Fruit fly (Drosophila melanogaster) whole organism, embryonic: ENCODE data around the gene CG32267.
A peak's percentile ranks its signal among the peaks of the same experiment; 100 is the strongest.

Experiments used
- Asciz ChIP-seq: fragments of 200-800 bp; sonication (Bioruptor generic); optimal IDR thresholded peaks from 2 replicates; lab custom pipeline; 2017; ENCODE audit warnings: missing biosample characterization, mild to moderate bottlenecking, missing genetic modification characterization, missing genetic modification reagents
- C15 ChIP-seq: fragments of 200-800 bp; sonication (Bioruptor generic); IDR thresholded peaks from 3 replicates; pipeline ENCODE4 v1.3.6; 2022; ENCODE audit warnings: missing biosample characterization, missing genetic modification characterization
- CG10147 ChIP-seq: fragments of 200-800 bp; sonication (Bioruptor generic); optimal IDR thresholded peaks from 2 replicates; lab custom pipeline; 2019; ENCODE audit warnings: missing biosample characterization, mild to moderate bottlenecking, missing genetic modification characterization, moderate library complexity
- CG10267 ChIP-seq: fragments of 200-800 bp; sonication (Bioruptor generic); optimal IDR thresholded peaks from 2 replicates; lab custom pipeline; 2018; ENCODE audit warnings: missing biosample characterization, mild to moderate bottlenecking, missing genetic modification characterization, moderate library complexity
- CG10654 ChIP-seq: fragments of 200-800 bp; sonication (Bioruptor generic); optimal IDR thresholded peaks from 2 replicates; lab custom pipeline; 2016; ENCODE audit warnings: missing biosample characterization, missing genetic modification characterization
- CG14710 ChIP-seq: fragments of 200-800 bp; sonication (Bioruptor generic); optimal IDR thresholded peaks from 3 replicates; lab custom pipeline; 2019; ENCODE audit warnings: missing biosample characterization, mild to moderate bottlenecking, missing genetic modification characterization, moderate library complexity
- CG1529 ChIP-seq: fragments of 200-800 bp; sonication (Bioruptor generic); optimal IDR thresholded peaks from 3 replicates; lab custom pipeline; 2018; ENCODE audit warnings: missing biosample characterization, missing genetic modification characterization
- CG16813 ChIP-seq: fragments of 200-800 bp; sonication (Bioruptor generic); IDR thresholded peaks from 3 replicates; pipeline ENCODE4 v1.3.6; 2022; ENCODE audit warnings: missing biosample characterization, missing genetic modification characterization; ENCODE audit not compliant: partially characterized antibody
- CG16863 ChIP-seq: fragments of 200-800 bp; sonication (Bioruptor generic); optimal IDR thresholded peaks from 3 replicates; lab custom pipeline; 2016; ENCODE audit warnings: missing biosample characterization, missing genetic modification characterization
- CG2712 ChIP-seq: fragments of 200-800 bp; optimal IDR thresholded peaks from 3 replicates; lab custom pipeline; 2019; ENCODE audit warnings: missing biosample characterization, mild to moderate bottlenecking, missing genetic modification characterization, moderate library complexity
- CG31224 ChIP-seq: fragments of 200-800 bp; sonication (Bioruptor generic); IDR thresholded peaks from 2 replicates; pipeline ENCODE4 v1.3.6; 2022; ENCODE audit warnings: missing biosample characterization, missing genetic modification characterization
- CG3838 ChIP-seq: fragments of 200-800 bp; sonication (Bioruptor generic); optimal IDR thresholded peaks from 3 replicates; lab custom pipeline; 2016; ENCODE audit warnings: missing biosample characterization, missing genetic modification characterization
- CG43689 ChIP-seq: fragments of 200-800 bp; sonication (Bioruptor generic); IDR thresholded peaks from 2 replicates; pipeline ENCODE4 v1.3.6; 2022; ENCODE audit warnings: missing biosample characterization, missing genetic modification characterization
- CG4854 ChIP-seq: fragments of 200-800 bp; sonication (Bioruptor generic); optimal IDR thresholded peaks from 2 replicates; lab custom pipeline; 2016; ENCODE audit warnings: missing biosample characterization, missing genetic modification characterization, inconsistent platforms
- CG5953 ChIP-seq: fragments of 200-800 bp; sonication (Bioruptor generic); IDR thresholded peaks from 2 replicates; pipeline ENCODE4 v1.3.6; 2022; ENCODE audit warnings: missing biosample characterization, missing genetic modification characterization
- CG7556 ChIP-seq: fragments of 200-800 bp; sonication (Bioruptor generic); optimal IDR thresholded peaks from 2 replicates; lab custom pipeline; 2017; ENCODE audit warnings: missing biosample characterization, mild to moderate bottlenecking, missing genetic modification characterization
- CG7963 ChIP-seq: fragments of 200-800 bp; sonication (Bioruptor generic); IDR thresholded peaks from 3 replicates; pipeline ENCODE4 v1.3.6; 2022; ENCODE audit warnings: missing biosample characterization, missing genetic modification characterization; ENCODE audit not compliant: partially characterized antibody
- CG9727 ChIP-seq: fragments of 200-800 bp; sonication (Bioruptor generic); optimal IDR thresholded peaks from 3 replicates; lab custom pipeline; 2017; ENCODE audit warnings: missing biosample characterization, mild to moderate bottlenecking, missing genetic modification characterization
- Dek ChIP-seq: fragments of 200-800 bp; sonication (Bioruptor generic); optimal IDR thresholded peaks from 3 replicates; lab custom pipeline; 2019; ENCODE audit warnings: missing biosample characterization, mild to moderate bottlenecking, missing genetic modification characterization, moderate library complexity
- Dref ChIP-seq: fragments of 200-800 bp; sonication (Bioruptor generic); IDR thresholded peaks from 2 replicates; pipeline ENCODE4 v1.3.6; 2022; ENCODE audit warnings: missing biosample characterization, missing genetic modification characterization
- E2f1 ChIP-seq: fragments of 200-800 bp; sonication (Bioruptor generic); IDR thresholded peaks from 2 replicates; pipeline ENCODE4 v1.3.6; 2022; ENCODE audit warnings: missing biosample characterization, missing genetic modification characterization
- Ets65A ChIP-seq: fragments of 200-800 bp; sonication (Bioruptor generic); peaks from one replicate; lab custom pipeline; 2016; ENCODE audit warnings: missing biosample characterization, missing genetic modification characterization
- Ets97D ChIP-seq: fragments of 200-800 bp; sonication (Bioruptor generic); optimal IDR thresholded peaks from 3 replicates; lab custom pipeline; 2016; ENCODE audit warnings: missing biosample characterization, missing genetic modification characterization
- H2.0 ChIP-seq: fragments of 200-800 bp; sonication (Bioruptor generic); IDR thresholded peaks from 2 replicates; pipeline ENCODE4 v1.3.6; 2022; ENCODE audit warnings: missing biosample characterization, missing genetic modification characterization
- Hmr ChIP-seq: fragments of 200-800 bp; sonication (Bioruptor generic); optimal IDR thresholded peaks from 3 replicates; lab custom pipeline; 2017; ENCODE audit warnings: mild to moderate bottlenecking, missing biosample characterization, missing genetic modification reagents, missing genetic modification characterization
- Hr39 ChIP-seq: fragments of >200 bp; optimal IDR thresholded peaks from 2 replicates; lab custom pipeline; 2017
- Jarid2 ChIP-seq: fragments of 200-800 bp; sonication (Bioruptor generic); optimal IDR thresholded peaks from 3 replicates; lab custom pipeline; 2017; ENCODE audit warnings: mild to moderate bottlenecking, missing biosample characterization, missing genetic modification reagents, missing genetic modification characterization
- Lhr ChIP-seq: fragments of 200-800 bp; sonication (Bioruptor generic); optimal IDR thresholded peaks from 3 replicates; lab custom pipeline; 2017; ENCODE audit warnings: mild to moderate bottlenecking, missing biosample characterization, missing genetic modification reagents, missing genetic modification characterization
- Mes4 ChIP-seq: fragments of 200-800 bp; sonication (Bioruptor generic); optimal IDR thresholded peaks from 2 replicates; lab custom pipeline; 2016; ENCODE audit warnings: missing biosample characterization, missing genetic modification characterization
- Mrtf ChIP-seq: fragments of 200-800 bp; sonication (Bioruptor generic); IDR thresholded peaks from 3 replicates; pipeline ENCODE4 v1.3.6; 2022; ENCODE audit warnings: missing biosample characterization, missing genetic modification characterization
- Opbp ChIP-seq: fragments of 200-800 bp; sonication (Bioruptor generic); IDR thresholded peaks from 3 replicates; pipeline ENCODE4 v1.3.6; 2022; ENCODE audit warnings: missing biosample characterization, missing genetic modification characterization; ENCODE audit not compliant: partially characterized antibody
- PHDP ChIP-seq: fragments of 200-800 bp; sonication (Bioruptor generic); optimal IDR thresholded peaks from 3 replicates; lab custom pipeline; 2018; ENCODE audit warnings: missing biosample characterization, mild to moderate bottlenecking, missing genetic modification characterization, moderate library complexity
- Sin3A ChIP-seq: fragments of >200 bp; optimal IDR thresholded peaks from 2 replicates; lab custom pipeline; 2018
- YL-1 ChIP-seq: fragments of 200-800 bp; sonication (Bioruptor generic); optimal IDR thresholded peaks from 3 replicates; lab custom pipeline; 2017; ENCODE audit warnings: missing biosample characterization, mild to moderate bottlenecking, missing genetic modification characterization
- al ChIP-seq: fragments of 200-800 bp; sonication (Bioruptor generic); IDR thresholded peaks from 2 replicates; pipeline ENCODE4 v1.3.6; 2022; ENCODE audit warnings: missing biosample characterization, missing genetic modification characterization
- amos ChIP-seq: fragments of 200-800 bp; sonication (Bioruptor generic); IDR thresholded peaks from 2 replicates; pipeline ENCODE4 v1.3.6; 2022; ENCODE audit warnings: missing biosample characterization, missing genetic modification characterization; ENCODE audit not compliant: partially characterized antibody
- da ChIP-seq: fragments of 200-800 bp; sonication (Bioruptor generic); optimal IDR thresholded peaks from 2 replicates; lab custom pipeline; 2016; ENCODE audit warnings: missing biosample characterization, missing genetic modification characterization
- dmrt11E ChIP-seq: fragments of 200-800 bp; sonication (Bioruptor generic); optimal IDR thresholded peaks from 3 replicates; lab custom pipeline; 2018; ENCODE audit warnings: missing biosample characterization, mild to moderate bottlenecking, missing genetic modification characterization, moderate library complexity
- dysf ChIP-seq: fragments of 200-800 bp; sonication (Bioruptor generic); IDR thresholded peaks from 3 replicates; pipeline ENCODE4 v1.3.6; 2022; ENCODE audit warnings: missing biosample characterization, missing genetic modification characterization
- ewg ChIP-seq: fragments of 200-800 bp; sonication (Bioruptor generic); optimal IDR thresholded peaks from 3 replicates; lab custom pipeline; 2017; ENCODE audit warnings: mild to moderate bottlenecking, missing biosample characterization, missing genetic modification reagents, missing genetic modification characterization
- eyg ChIP-seq: fragments of 200-800 bp; sonication (Bioruptor generic); optimal IDR thresholded peaks from 3 replicates; lab custom pipeline; 2016; ENCODE audit warnings: missing biosample characterization, missing genetic modification characterization
- jing ChIP-seq: fragments of 200-800 bp; sonication (Bioruptor generic); optimal IDR thresholded peaks from 2 replicates; lab custom pipeline; 2018; ENCODE audit warnings: missing biosample characterization, mild to moderate bottlenecking, missing genetic modification characterization
- luna ChIP-seq: fragments of 200-800 bp; sonication (Bioruptor generic); optimal IDR thresholded peaks from 2 replicates; lab custom pipeline; 2016; ENCODE audit warnings: missing biosample characterization, missing genetic modification characterization
- onecut ChIP-seq: fragments of 200-800 bp; sonication (Bioruptor generic); IDR thresholded peaks from 2 replicates; pipeline ENCODE4 v1.3.6; 2022; ENCODE audit warnings: missing biosample characterization, missing genetic modification characterization
- pfk ChIP-seq: fragments of 200-800 bp; sonication (Bioruptor generic); optimal IDR thresholded peaks from 2 replicates; lab custom pipeline; 2018; ENCODE audit warnings: missing biosample characterization, mild to moderate bottlenecking, missing genetic modification characterization, moderate library complexity
- pho ChIP-seq: fragments of 200-800 bp; sonication (Bioruptor generic); optimal IDR thresholded peaks from 2 replicates; lab custom pipeline; 2016; ENCODE audit warnings: missing biosample characterization, missing genetic modification characterization
- sd ChIP-seq: fragments of 200-800 bp; sonication (Bioruptor generic); optimal IDR thresholded peaks from 3 replicates; lab custom pipeline; 2018; ENCODE audit warnings: missing biosample characterization, mild to moderate bottlenecking, missing genetic modification characterization, moderate library complexity
- sisA ChIP-seq: fragments of 200-800 bp; sonication (Bioruptor generic); IDR thresholded peaks from 2 replicates; pipeline ENCODE4 v1.3.6; 2022; ENCODE audit warnings: missing biosample characterization, missing genetic modification characterization
- sqz ChIP-seq: fragments of 200-800 bp; sonication (Bioruptor generic); optimal IDR thresholded peaks from 3 replicates; lab custom pipeline; 2018; ENCODE audit warnings: missing biosample characterization, mild to moderate bottlenecking, missing genetic modification characterization
- tin ChIP-seq: fragments of 200-800 bp; sonication (Bioruptor generic); optimal IDR thresholded peaks from 3 replicates; lab custom pipeline; 2016; ENCODE audit warnings: missing biosample characterization, missing genetic modification characterization
- trh ChIP-seq: fragments of 200-800 bp; sonication (Bioruptor generic); optimal IDR thresholded peaks from 2 replicates; lab custom pipeline; 2016; ENCODE audit warnings: missing biosample characterization, missing genetic modification characterization
- twi ChIP-seq: fragments of 200-800 bp; optimal IDR thresholded peaks from 2 replicates; lab custom pipeline; 2019; ENCODE audit warnings: missing biosample characterization, mild to moderate bottlenecking, missing genetic modification characterization, moderate library complexity
- wdn ChIP-seq: fragments of 200-800 bp; sonication (Bioruptor generic); IDR thresholded peaks from 2 replicates; pipeline ENCODE4 v1.3.6; 2022; ENCODE audit warnings: missing biosample characterization, missing genetic modification characterization

Gene CG32267

DNA sequence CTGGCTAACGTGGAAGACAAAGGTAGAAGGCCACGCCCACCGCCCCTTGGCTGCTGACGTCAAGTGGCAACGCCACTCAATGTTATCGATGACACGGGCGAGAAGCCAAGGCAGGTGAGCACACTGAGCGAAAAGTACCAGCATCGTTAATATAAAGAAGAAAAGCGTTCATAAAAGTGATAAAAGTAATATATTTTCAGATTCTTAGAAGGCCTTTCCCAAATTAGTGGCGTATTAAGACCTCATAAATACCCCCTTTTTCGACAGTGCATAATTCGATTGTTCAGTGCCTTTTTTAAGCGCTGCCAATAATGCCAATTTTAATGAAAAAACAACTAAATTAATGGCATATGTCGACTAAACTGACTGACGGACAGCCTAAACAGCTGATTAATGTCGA, 22.2 kb downstream of the CG32267 start (continued):
- no peak for TF ChIP-seq Opbp (GFP tag; lab: Robert Waterston, UW)
- no peak for TF ChIP-seq eyg (GFP tag; lab: Kevin White, UChicago)
- TF ChIP-seq CG10267, result no peak
- TF ChIP-seq onecut (GFP tag; lab: Robert Waterston, UW), result no peak
- TF ChIP-seq dysf (GFP tag; lab: Robert Waterston, UW), result no peak
- no peak for TF ChIP-seq Lhr
- TF ChIP-seq Dref (GFP tag; lab: Robert Waterston, UW), result no peak
- TF ChIP-seq YL-1 (GFP tag; lab: Kevin White, UChicago), result no peak
- peak; percentile 39 for TF ChIP-seq CG7556 (GFP tag; lab: Kevin White, UChicago)
- no peak for TF ChIP-seq CG31224 (GFP tag; lab: Robert Waterston, UW)
- peak; percentile 69 for TF ChIP-seq CG9727 (GFP tag; lab: Kevin White, UChicago)
- TF ChIP-seq Sin3A (lab: Kevin White, UChicago), result no peak
- no peak for TF ChIP-seq wdn (GFP tag; lab: Robert Waterston, UW)
- TF ChIP-seq CG2712 (tag; lab: Kevin White, UChicago), result no peak
- TF ChIP-seq tin (GFP tag; lab: Kevin White, UChicago), result no peak
- TF ChIP-seq pfk, result no peak
- peak; percentile 0 for TF ChIP-seq Ets97D (GFP tag; lab: Kevin White, UChicago)
- TF ChIP-seq sd (tag; lab: Kevin White, UChicago), result no peak
- TF ChIP-seq dmrt11E (tag; lab: Kevin White, UChicago), result peak; percentile 44
- TF ChIP-seq pho (GFP tag; lab: Kevin White, UChicago), result no peak
- TF ChIP-seq CG14710, result no peak
- peak; percentile 41 for TF ChIP-seq Hmr (GFP tag; lab: Kevin White, UChicago)
- TF ChIP-seq al (GFP tag; lab: Robert Waterston, UW), result no peak
- TF ChIP-seq CG43689 (GFP tag; lab: Robert Waterston, UW), result no peak
- no peak for TF ChIP-seq CG10147 (GFP tag; lab: Kevin White, UChicago)
- no peak for TF ChIP-seq Ets65A (GFP tag; lab: Kevin White, UChicago)
- TF ChIP-seq CG3838 (GFP tag; lab: Kevin White, UChicago), result no peak
- no peak for TF ChIP-seq da (GFP tag; lab: Kevin White, UChicago)
- TF ChIP-seq ewg (GFP tag; lab: Kevin White, UChicago), result peak; percentile 8
- no peak for TF ChIP-seq sqz (GFP tag; lab: Kevin White, UChicago)
- no peak for TF ChIP-seq CG4854 (GFP tag; lab: Kevin White, UChicago)
- no peak for TF ChIP-seq CG1529 (GFP tag; lab: Kevin White, UChicago)
- TF ChIP-seq sisA (GFP tag; lab: Robert Waterston, UW), result no peak
- no peak for TF ChIP-seq jing (GFP tag; lab: Kevin White, UChicago)
- TF ChIP-seq trh, result no peak
- no peak for TF ChIP-seq CG5953 (GFP tag; lab: Robert Waterston, UW)
- TF ChIP-seq E2f1, result no peak
- TF ChIP-seq CG16863 (GFP tag; lab: Kevin White, UChicago), result peak; percentile 2
- TF ChIP-seq PHDP (tag; lab: Kevin White, UChicago), result peak; percentile 48
- TF ChIP-seq Hr39, result no peak
- no peak for TF ChIP-seq Dek
- TF ChIP-seq CG16813 (GFP tag; lab: Robert Waterston, UW), result no peak
- no peak for TF ChIP-seq Asciz
- no peak for TF ChIP-seq H2.0 (GFP tag; lab: Robert Waterston, UW)
- no peak for TF ChIP-seq Mes4
- TF ChIP-seq twi (tag; lab: Kevin White, UChicago), result no peak
- TF ChIP-seq CG7963 (GFP tag; lab: Robert Waterston, UW), result no peak
- no peak for TF ChIP-seq C15 (GFP tag; lab: Robert Waterston, UW)
- no peak for TF ChIP-seq Mrtf (GFP tag; lab: Robert Waterston, UW)
- no peak for TF ChIP-seq amos
- TF ChIP-seq CG10654 (GFP tag; lab: Kevin White, UChicago), result no peak
- TF ChIP-seq luna (GFP tag; lab: Kevin White, UChicago), result no peak
- no peak for TF ChIP-seq Jarid2
